Fruit fly (Drosophila melanogaster) whole organism, embryonic: ENCODE measurements around the gene CG13088.

ENCODE experiments used
- CG10431 ChIP-seq: fragments of 200-800 bp; sonication (Bioruptor generic); optimal IDR thresholded peaks from 3 replicates; lab custom pipeline; 2018; ENCODE audit warnings: missing biosample characterization, mild to moderate bottlenecking, missing genetic modification characterization
- CG10462 ChIP-seq: fragments of 200-800 bp; sonication (Bioruptor generic); optimal IDR thresholded peaks from 2 replicates; lab custom pipeline; 2016; ENCODE audit warnings: missing biosample characterization, missing genetic modification characterization
- CG14014 ChIP-seq: fragments of 200-800 bp; sonication (Bioruptor generic); IDR thresholded peaks from 2 replicates; pipeline ENCODE4 v1.3.6; 2022; ENCODE audit warnings: missing biosample characterization, missing genetic modification characterization
- CG15011 ChIP-seq: fragments of 200-800 bp; sonication (Bioruptor generic); optimal IDR thresholded peaks from 3 replicates; lab custom pipeline; 2018; ENCODE audit warnings: missing biosample characterization, mild to moderate bottlenecking, missing genetic modification characterization
- CG16863 ChIP-seq: fragments of 200-800 bp; sonication (Bioruptor generic); optimal IDR thresholded peaks from 3 replicates; lab custom pipeline; 2016; ENCODE audit warnings: missing biosample characterization, missing genetic modification characterization
- CG17612 ChIP-seq: fragments of 200-800 bp; sonication (Bioruptor generic); IDR thresholded peaks from 2 replicates; pipeline ENCODE4 v1.3.6; 2022; ENCODE audit warnings: missing biosample characterization, missing genetic modification characterization
- CG18011 ChIP-seq: fragments of 200-800 bp; sonication (Bioruptor generic); optimal IDR thresholded peaks from 2 replicates; lab custom pipeline; 2017; ENCODE audit warnings: missing biosample characterization, missing genetic modification characterization, mild to moderate bottlenecking, moderate library complexity, missing genotype
- CG18619 ChIP-seq: fragments of 200-800 bp; sonication (Bioruptor generic); optimal IDR thresholded peaks from 3 replicates; lab custom pipeline; 2017; ENCODE audit warnings: missing biosample characterization, mild to moderate bottlenecking, missing genetic modification characterization
- CG18764 ChIP-seq: fragments of 200-800 bp; sonication (Bioruptor generic); optimal IDR thresholded peaks from 3 replicates; lab custom pipeline; 2016; ENCODE audit warnings: missing biosample characterization, missing genetic modification characterization
- CG34376 ChIP-seq: fragments of 200-800 bp; sonication (Bioruptor generic); optimal IDR thresholded peaks from 2 replicates; lab custom pipeline; 2018; ENCODE audit warnings: missing biosample characterization, mild to moderate bottlenecking, missing genetic modification characterization
- CG42726 ChIP-seq: fragments of 200-800 bp; sonication (Bioruptor generic); IDR thresholded peaks from 2 replicates; pipeline ENCODE4 v1.3.6; 2022; ENCODE audit warnings: missing biosample characterization, missing genetic modification characterization; ENCODE audit not compliant: partially characterized antibody
- CG4424 ChIP-seq: fragments of 200-800 bp; sonication (Bioruptor generic); optimal IDR thresholded peaks from 3 replicates; lab custom pipeline; 2016; ENCODE audit warnings: missing biosample characterization, missing genetic modification characterization
- CG6272 ChIP-seq: fragments of 200-800 bp; sonication (Bioruptor generic); IDR thresholded peaks from 2 replicates; pipeline ENCODE4 v1.3.6; 2022; ENCODE audit warnings: missing biosample characterization, missing genetic modification characterization
- CG6654 ChIP-seq: fragments of 200-800 bp; sonication (Bioruptor generic); optimal IDR thresholded peaks from 2 replicates; lab custom pipeline; 2017; ENCODE audit warnings: missing biosample characterization, mild to moderate bottlenecking, missing genetic modification characterization
- CG9727 ChIP-seq: fragments of 200-800 bp; sonication (Bioruptor generic); optimal IDR thresholded peaks from 3 replicates; lab custom pipeline; 2017; ENCODE audit warnings: missing biosample characterization, mild to moderate bottlenecking, missing genetic modification characterization
- CG9797 ChIP-seq: fragments of 200-800 bp; sonication (Bioruptor generic); optimal IDR thresholded peaks from 3 replicates; lab custom pipeline; 2018; ENCODE audit warnings: missing biosample characterization, mild to moderate bottlenecking, missing genetic modification characterization
- Dek ChIP-seq: fragments of 200-800 bp; sonication (Bioruptor generic); optimal IDR thresholded peaks from 3 replicates; lab custom pipeline; 2019; ENCODE audit warnings: missing biosample characterization, mild to moderate bottlenecking, missing genetic modification characterization, moderate library complexity
- E2f2 ChIP-seq: fragments of 200-800 bp; sonication (Bioruptor generic); IDR thresholded peaks from 2 replicates; pipeline ENCODE4 v1.3.6; 2022; ENCODE audit warnings: missing biosample characterization, missing genetic modification characterization
- Meics ChIP-seq: fragments of 200-800 bp; sonication (Bioruptor generic); optimal IDR thresholded peaks from 2 replicates; lab custom pipeline; 2017; ENCODE audit warnings: missing biosample characterization, mild to moderate bottlenecking, missing genetic modification characterization
- Nf-YC ChIP-seq: fragments of 200-800 bp; optimal IDR thresholded peaks from 3 replicates; lab custom pipeline; 2019; ENCODE audit warnings: missing biosample characterization, mild to moderate bottlenecking, missing genetic modification characterization, moderate library complexity
- Opbp ChIP-seq: fragments of 200-800 bp; sonication (Bioruptor generic); IDR thresholded peaks from 3 replicates; pipeline ENCODE4 v1.3.6; 2022; ENCODE audit warnings: missing biosample characterization, missing genetic modification characterization; ENCODE audit not compliant: partially characterized antibody
- Ptx1 ChIP-seq: fragments of 200-800 bp; sonication (Bioruptor generic); IDR thresholded peaks from 2 replicates; pipeline ENCODE4 v1.3.6; 2022; ENCODE audit warnings: missing biosample characterization, missing genetic modification characterization
- Ssrp ChIP-seq: fragments of 200-800 bp; sonication (Bioruptor generic); optimal IDR thresholded peaks from 2 replicates; lab custom pipeline; 2018; ENCODE audit warnings: missing biosample characterization, mild to moderate bottlenecking, missing genetic modification characterization, moderate library complexity
- ap ChIP-seq: fragments of 200-800 bp; sonication (Bioruptor generic); IDR thresholded peaks from 2 replicates; pipeline ENCODE4 v1.3.6; 2022; ENCODE audit warnings: missing biosample characterization, missing genetic modification characterization
- ara ChIP-seq: fragments of 200-800 bp; sonication (Bioruptor generic); IDR thresholded peaks from 2 replicates; pipeline ENCODE4 v1.3.6; 2022; ENCODE audit warnings: missing biosample characterization, missing genetic modification characterization
- ase ChIP-seq: fragments of 200-800 bp; sonication (Bioruptor generic); IDR thresholded peaks from 3 replicates; pipeline ENCODE4 v1.3.6; 2022; ENCODE audit warnings: missing biosample characterization, missing genetic modification characterization
- br ChIP-seq: fragments of >200 bp; optimal IDR thresholded peaks from 2 replicates; lab custom pipeline; 2017
- bsh ChIP-seq, 2 experiments: fragments of 200-800 bp; sonication (Bioruptor generic); optimal IDR thresholded peaks; 2 replicates each; lab custom pipeline; 2017 to 2018; ENCODE audit warnings: mild to moderate bottlenecking in 2 of 2, missing biosample characterization in 2 of 2, missing genetic modification characterization in 2 of 2, moderate library complexity in 1 of 2
- btn ChIP-seq: fragments of 200-800 bp; sonication (Bioruptor generic); optimal IDR thresholded peaks from 2 replicates; lab custom pipeline; 2016; ENCODE audit warnings: missing biosample characterization, missing genetic modification characterization
- crc ChIP-seq: fragments of 200-800 bp; sonication (Bioruptor generic); optimal IDR thresholded peaks from 2 replicates; lab custom pipeline; 2016; ENCODE audit warnings: missing biosample characterization, missing genetic modification characterization
- en ChIP-seq: fragments of 200-800 bp; sonication (Bioruptor generic); optimal IDR thresholded peaks from 2 replicates; lab custom pipeline; 2016; ENCODE audit warnings: missing biosample characterization, missing genetic modification characterization
- esg ChIP-seq: fragments of 200-800 bp; sonication (Bioruptor generic); conservative IDR thresholded peaks from 2 replicates; pipeline ENCODE4 v1.3.6; 2022; ENCODE audit warnings: missing biosample characterization, missing genetic modification characterization
- exex ChIP-seq: fragments of 200-800 bp; sonication (Bioruptor generic); optimal IDR thresholded peaks from 4 replicates; lab custom pipeline; 2018; ENCODE audit warnings: missing biosample characterization, mild to moderate bottlenecking, missing genetic modification characterization, moderate library complexity
- fd3F ChIP-seq: fragments of 200-800 bp; sonication (Bioruptor generic); optimal IDR thresholded peaks from 2 replicates; lab custom pipeline; 2018; ENCODE audit warnings: missing biosample characterization, mild to moderate bottlenecking, missing genetic modification characterization, moderate library complexity
- gcm ChIP-seq: fragments of 200-800 bp; sonication (Bioruptor generic); optimal IDR thresholded peaks from 2 replicates; lab custom pipeline; 2019; ENCODE audit warnings: missing biosample characterization, mild to moderate bottlenecking, missing genetic modification characterization, moderate library complexity
- gfzf ChIP-seq: fragments of 200-800 bp; sonication (Bioruptor generic); optimal IDR thresholded peaks from 2 replicates; lab custom pipeline; 2016; ENCODE audit warnings: missing biosample characterization, mild to moderate bottlenecking, missing genetic modification characterization, moderate library complexity
- gt ChIP-seq: fragments of 200-800 bp; sonication (Bioruptor generic); IDR thresholded peaks from 2 replicates; pipeline ENCODE4 v1.3.6; 2022; ENCODE audit warnings: missing biosample characterization, missing genetic modification characterization
- ken ChIP-seq: fragments of 200-800 bp; sonication (Bioruptor generic); IDR thresholded peaks from 3 replicates; pipeline ENCODE4 v1.3.6; 2022; ENCODE audit warnings: missing biosample characterization, missing genetic modification characterization
- nau ChIP-seq: fragments of 200-800 bp; sonication (Bioruptor generic); optimal IDR thresholded peaks from 3 replicates; lab custom pipeline; 2017; ENCODE audit warnings: missing biosample characterization, mild to moderate bottlenecking, missing genetic modification characterization, missing genetic modification reagents
- nom ChIP-seq: fragments of 200-800 bp; sonication (Bioruptor generic); optimal IDR thresholded peaks from 2 replicates; lab custom pipeline; 2017; ENCODE audit warnings: missing biosample characterization, missing genetic modification characterization, mild to moderate bottlenecking, moderate library complexity, missing genetic modification reagents
- ranshi ChIP-seq: fragments of 200-800 bp; sonication (Bioruptor generic); IDR thresholded peaks from 2 replicates; pipeline ENCODE4 v1.3.6; 2022; ENCODE audit warnings: missing biosample characterization, missing genetic modification characterization
- sc ChIP-seq, 3 experiments: fragments of >200 bp in 2 of 3; fragments of 200-800 bp in 1 of 3; sonication (Bioruptor generic) in 1 of 3; optimal IDR thresholded peaks; 2 replicates in 2 of 3; 3 replicates in 1 of 3; lab custom pipeline; 2017; ENCODE audit warnings: mild to moderate bottlenecking in 1 of 3, missing biosample characterization in 1 of 3, missing genetic modification characterization in 1 of 3, missing genetic modification reagents in 1 of 3
- sr ChIP-seq: fragments of 200-800 bp; sonication (Bioruptor generic); IDR thresholded peaks from 3 replicates; pipeline ENCODE4 v1.3.6; 2022; ENCODE audit warnings: missing biosample characterization, missing genetic modification characterization
- tll ChIP-seq, 2 experiments: fragments of 200-800 bp in 1 of 2; fragments of >200 bp in 1 of 2; sonication (Bioruptor generic) in 1 of 2; optimal IDR thresholded peaks; 2 replicates each; lab custom pipeline; 2017 to 2019; ENCODE audit warnings: missing biosample characterization in 2 of 2, missing genetic modification characterization in 2 of 2, mild to moderate bottlenecking in 1 of 2, moderate library complexity in 1 of 2
- unc-4 ChIP-seq: fragments of 200-800 bp; sonication (Bioruptor generic); IDR thresholded peaks from 2 replicates; pipeline ENCODE4 v1.3.6; 2022; ENCODE audit warnings: missing biosample characterization, missing genetic modification characterization; ENCODE audit not compliant: partially characterized antibody
- zen ChIP-seq: fragments of 200-800 bp; sonication (Bioruptor generic); optimal IDR thresholded peaks from 3 replicates; lab custom pipeline; 2018; ENCODE audit warnings: missing biosample characterization, mild to moderate bottlenecking, missing genetic modification characterization, moderate library complexity
- zf30C ChIP-seq: fragments of 200-800 bp; sonication (Bioruptor generic); optimal IDR thresholded peaks from 3 replicates; lab custom pipeline; 2018; ENCODE audit warnings: missing biosample characterization, mild to moderate bottlenecking, missing genetic modification characterization
- zfh2 ChIP-seq: fragments of 200-800 bp; sonication (Bioruptor generic); optimal IDR thresholded peaks from 2 replicates; lab custom pipeline; 2016; ENCODE audit warnings: missing biosample characterization, missing genetic modification characterization

CG13088 gene

DNA sequence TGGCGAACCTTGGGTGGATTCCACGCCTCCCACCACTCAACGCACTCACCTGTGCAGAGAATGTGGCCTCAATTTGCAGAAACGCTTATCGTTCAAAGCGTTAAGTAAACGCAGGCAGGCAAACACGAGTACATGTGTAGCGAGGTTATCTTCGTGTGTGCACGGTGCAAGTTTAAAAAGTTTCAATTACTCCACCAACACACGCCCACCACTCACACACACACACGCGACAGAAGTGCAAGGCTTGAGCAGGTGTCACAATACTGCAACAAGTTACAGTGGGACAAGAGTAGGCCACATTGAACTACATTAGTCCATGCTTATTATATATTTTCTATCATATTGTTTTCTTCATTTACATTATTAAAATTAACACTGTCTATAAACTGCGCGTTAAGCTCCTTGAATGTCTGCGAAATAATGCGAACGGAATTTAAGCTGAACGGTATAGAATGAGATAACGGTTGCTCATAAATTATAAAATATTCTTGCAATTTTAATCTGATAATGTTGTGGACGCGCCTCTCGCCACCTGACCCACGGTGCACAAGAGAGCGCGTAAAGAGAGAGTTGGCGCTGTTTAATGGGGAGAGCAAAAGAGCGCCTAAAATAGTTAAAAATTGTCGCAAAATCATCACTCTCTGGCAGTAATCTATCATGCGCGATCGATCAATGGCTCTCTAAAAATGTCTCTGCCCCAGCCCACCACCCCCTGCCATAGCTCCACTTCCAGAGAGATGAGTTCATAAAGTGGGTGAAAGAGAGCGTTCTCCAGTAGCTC is 45.9 kb downstream of the CG13088 start (continued):
- peak; percentile 34 for TF ChIP-seq unc-4 (GFP tag; lab: Robert Waterston, UW)
- peak; percentile 97 for TF ChIP-seq gcm
- TF ChIP-seq ara (GFP tag; lab: Robert Waterston, UW) = peak; percentile 91
- peak; percentile 30 for TF ChIP-seq btn (GFP tag; lab: Kevin White, UChicago)
- peak; percentile 50 for TF ChIP-seq CG9797
- TF ChIP-seq exex (tag; lab: Kevin White, UChicago) = no peak
- TF ChIP-seq ap (GFP tag; lab: Robert Waterston, UW) = peak; percentile 93
- peak; percentile 88 for TF ChIP-seq gt (GFP tag; lab: Robert Waterston, UW)
- peak; percentile 70; the same call in 2 of the 3 replicates for TF ChIP-seq sr (GFP tag; lab: Robert Waterston, UW)
- peak; percentile 88 for TF ChIP-seq CG34376 (GFP tag; lab: Kevin White, UChicago)
- TF ChIP-seq nom (GFP tag; lab: Kevin White, UChicago) = peak; percentile 92
- peak; percentile 97 for TF ChIP-seq esg (GFP tag; lab: Robert Waterston, UW)
- peak; percentile 94 for TF ChIP-seq CG4424 (GFP tag; lab: Kevin White, UChicago)
- peak; percentile 90 for TF ChIP-seq CG18764 (GFP tag; lab: Kevin White, UChicago)
- TF ChIP-seq crc = peak; percentile 57
- peak; percentile 86 for TF ChIP-seq CG14014
- TF ChIP-seq gfzf (GFP tag; lab: Kevin White, UChicago) = no peak
- TF ChIP-seq zf30C = no peak
- peak; percentile 81 for TF ChIP-seq en (GFP tag; lab: Kevin White, UChicago)
- TF ChIP-seq zen = peak; percentile 89
- peak; percentile 90 for TF ChIP-seq CG6272 (GFP tag; lab: Robert Waterston, UW)
- peak; percentile 71 for TF ChIP-seq CG17612
- TF ChIP-seq CG18619 = peak; percentile 90
- TF ChIP-seq CG18011 = peak; percentile 75
- TF ChIP-seq CG15011 (GFP tag; lab: Kevin White, UChicago) = peak; percentile 91
- peak; percentile 89 for TF ChIP-seq CG6654 (GFP tag; lab: Kevin White, UChicago)
- peak; percentile 18 for TF ChIP-seq zfh2 (GFP tag; lab: Kevin White, UChicago)
- TF ChIP-seq CG16863 (GFP tag; lab: Kevin White, UChicago) = peak; percentile 87
- peak; percentile 90 for TF ChIP-seq fd3F
- peak; percentile 96 for TF ChIP-seq nau (GFP tag; lab: Kevin White, UChicago)
- peak; percentile 81 for TF ChIP-seq Meics (GFP tag; lab: Kevin White, UChicago)
- no peak for TF ChIP-seq br
- TF ChIP-seq Dek = peak; percentile 92
- peak; percentile 94 for TF ChIP-seq ase (GFP tag; lab: Robert Waterston, UW)
- TF ChIP-seq E2f2 (GFP tag; lab: Robert Waterston, UW) = peak; percentile 80
- no peak for TF ChIP-seq Opbp (GFP tag; lab: Robert Waterston, UW)
- TF ChIP-seq ken (GFP tag; lab: Robert Waterston, UW) = peak; percentile 93
- peak; percentile 92 for TF ChIP-seq CG10431 (GFP tag; lab: Kevin White, UChicago)
- peak; percentile 90 for TF ChIP-seq ranshi
- no peak for TF ChIP-seq tll (GFP tag; optimal IDR thresholded peaks at IDR 0.05; lab: Kevin White, UChicago)
- TF ChIP-seq CG42726 (GFP tag; lab: Robert Waterston, UW) = no peak
- TF ChIP-seq Ssrp (tag; lab: Kevin White, UChicago) = peak; percentile 98
- peak; percentile 96 to 98 for TF ChIP-seq bsh (GFP tag; optimal IDR thresholded peaks at IDR 0.05; lab: Kevin White, UChicago)
- peak; percentile 92 for TF ChIP-seq CG10462 (GFP tag; lab: Kevin White, UChicago)
- peak; percentile 96 for TF ChIP-seq Ptx1 (GFP tag; lab: Robert Waterston, UW)
- peak; percentile 57 for TF ChIP-seq CG9727 (GFP tag; lab: Kevin White, UChicago)
- TF ChIP-seq sc (optimal IDR thresholded peaks at IDR 0.05; lab: Kevin White, UChicago) = no peak
- TF ChIP-seq sc (GFP tag; optimal IDR thresholded peaks at IDR 0.05; lab: Kevin White, UChicago) = peak; percentile 97
- peak; percentile 83 for TF ChIP-seq Nf-YC (tag; lab: Kevin White, UChicago)
